Fruit fly (Drosophila melanogaster) whole organism, prepupa: ENCODE measurements around the gene CG18747.

Source experiments
- Blimp-1 ChIP-seq: fragments of 200-800 bp; sonication (Bioruptor generic); optimal IDR thresholded peaks from 3 replicates; lab custom pipeline; 2017; ENCODE audit warnings: missing biosample characterization, missing genetic modification characterization, mild to moderate bottlenecking, moderate library complexity, missing genetic modification reagents
- CG10631 ChIP-seq: fragments of 200-800 bp; sonication (Bioruptor generic); optimal IDR thresholded peaks from 2 replicates; lab custom pipeline; 2016; ENCODE audit warnings: missing biosample characterization, missing genetic modification characterization
- CG10669 ChIP-seq: fragments of 200-800 bp; sonication (Bioruptor generic); optimal IDR thresholded peaks from 3 replicates; lab custom pipeline; 2018; ENCODE audit warnings: missing biosample characterization, mild to moderate bottlenecking, missing genetic modification characterization, moderate library complexity
- CG11762 ChIP-seq: fragments of 200-800 bp; sonication (Bioruptor generic); optimal IDR thresholded peaks from 3 replicates; lab custom pipeline; 2016; ENCODE audit warnings: missing biosample characterization, missing genetic modification characterization; ENCODE audit not compliant: insufficient read depth
- CG11902 ChIP-seq: fragments of 200-800 bp; sonication (Bioruptor generic); optimal IDR thresholded peaks from 3 replicates; lab custom pipeline; 2016; ENCODE audit warnings: missing biosample characterization, missing genetic modification characterization
- CG15336 ChIP-seq: fragments of 200-800 bp; sonication (Bioruptor generic); IDR thresholded peaks from 2 replicates; pipeline ENCODE4 v1.3.6; 2022; ENCODE audit warnings: missing biosample characterization, missing genetic modification characterization
- CG1621 ChIP-seq: fragments of 200-800 bp; sonication (Bioruptor generic); optimal IDR thresholded peaks from 3 replicates; lab custom pipeline; 2018; ENCODE audit warnings: missing biosample characterization, mild to moderate bottlenecking, missing genetic modification characterization
- CG16779 ChIP-seq: fragments of 200-800 bp; sonication (Bioruptor generic); optimal IDR thresholded peaks from 3 replicates; lab custom pipeline; 2017; ENCODE audit warnings: missing biosample characterization, mild to moderate bottlenecking, missing genetic modification characterization
- CG31627 ChIP-seq: fragments of 200-800 bp; sonication (Bioruptor generic); optimal IDR thresholded peaks from 3 replicates; lab custom pipeline; 2016; ENCODE audit warnings: missing biosample characterization, missing genetic modification characterization
- CG32006 ChIP-seq: fragments of 200-800 bp; sonication (Bioruptor generic); optimal IDR thresholded peaks from 3 replicates; lab custom pipeline; 2017; ENCODE audit warnings: missing biosample characterization, mild to moderate bottlenecking, missing genetic modification characterization
- CG3919 ChIP-seq: fragments of 200-800 bp; sonication (Bioruptor generic); optimal IDR thresholded peaks from 3 replicates; lab custom pipeline; 2016; ENCODE audit warnings: missing biosample characterization, missing genetic modification characterization
- CG4318 ChIP-seq: fragments of 200-800 bp; sonication (Bioruptor generic); optimal IDR thresholded peaks from 3 replicates; lab custom pipeline; 2017; ENCODE audit warnings: missing biosample characterization, mild to moderate bottlenecking, missing genetic modification characterization
- CG6276 ChIP-seq: fragments of 200-800 bp; sonication (Bioruptor generic); optimal IDR thresholded peaks from 2 replicates; lab custom pipeline; 2017; ENCODE audit warnings: missing biosample characterization, mild to moderate bottlenecking, missing genetic modification characterization
- CG6808 ChIP-seq: fragments of 200-800 bp; sonication (Bioruptor generic); optimal IDR thresholded peaks from 3 replicates; lab custom pipeline; 2017; ENCODE audit warnings: missing biosample characterization, missing genetic modification characterization, mild to moderate bottlenecking, moderate library complexity, missing genetic modification reagents
- CG6854 ChIP-seq: fragments of 200-800 bp; sonication (Bioruptor generic); optimal IDR thresholded peaks from 2 replicates; lab custom pipeline; 2017; ENCODE audit warnings: missing biosample characterization, mild to moderate bottlenecking, missing genetic modification characterization
- CG7368 ChIP-seq: fragments of 200-800 bp; sonication (Bioruptor generic); optimal IDR thresholded peaks from 3 replicates; lab custom pipeline; 2016; ENCODE audit warnings: missing biosample characterization, missing genetic modification characterization
- CG8119 ChIP-seq: fragments of 200-800 bp; sonication (Bioruptor generic); IDR thresholded peaks from 3 replicates; pipeline ENCODE4 v1.3.6; 2022; ENCODE audit warnings: missing biosample characterization, missing genetic modification characterization
- CG8632 ChIP-seq: fragments of 200-800 bp; sonication (Bioruptor generic); optimal IDR thresholded peaks from 3 replicates; lab custom pipeline; 2016; ENCODE audit warnings: missing biosample characterization, missing genetic modification characterization
- CG9139 ChIP-seq: fragments of 200-800 bp; sonication (Bioruptor generic); optimal IDR thresholded peaks from 3 replicates; lab custom pipeline; 2017; ENCODE audit warnings: missing biosample characterization, mild to moderate bottlenecking, missing genetic modification characterization
- Eip78C ChIP-seq: fragments of 200-800 bp; sonication (Bioruptor generic); peaks from one replicate; lab custom pipeline; 2016; ENCODE audit warnings: missing biosample characterization, missing genetic modification characterization
- Eip93F ChIP-seq: fragments of 200-800 bp; sonication (Bioruptor generic); optimal IDR thresholded peaks from 2 replicates; lab custom pipeline; 2016; ENCODE audit warnings: missing biosample characterization, mild to moderate bottlenecking, missing genetic modification characterization
- Ets96B ChIP-seq: fragments of 200-800 bp; optimal IDR thresholded peaks from 2 replicates; lab custom pipeline; 2019; ENCODE audit warnings: missing biosample characterization, mild to moderate bottlenecking, missing genetic modification characterization, moderate library complexity
- Hr38 ChIP-seq: sonication (Bioruptor generic); optimal IDR thresholded peaks from 2 replicates; lab custom pipeline; 2016; ENCODE audit warnings: missing biosample characterization, missing genetic modification characterization
- Hr39 ChIP-seq: fragments of 200-800 bp; sonication (Bioruptor generic); optimal IDR thresholded peaks from 2 replicates; lab custom pipeline; 2016; ENCODE audit warnings: missing biosample characterization, missing genetic modification characterization
- Hr4 ChIP-seq: fragments of 200-800 bp; sonication (Bioruptor generic); optimal IDR thresholded peaks from 3 replicates; lab custom pipeline; 2016; ENCODE audit warnings: missing biosample characterization, missing genetic modification characterization
- Lpt ChIP-seq: fragments of 200-800 bp; sonication (Bioruptor generic); optimal IDR thresholded peaks from 3 replicates; lab custom pipeline; 2016; ENCODE audit warnings: missing biosample characterization, missing genetic modification characterization
- Smox ChIP-seq: fragments of 200-800 bp; sonication (Bioruptor generic); optimal IDR thresholded peaks from 3 replicates; lab custom pipeline; 2016; ENCODE audit warnings: missing biosample characterization, missing genetic modification characterization
- Sox102F ChIP-seq: fragments of 200-800 bp; sonication (Bioruptor generic); optimal IDR thresholded peaks from 2 replicates; lab custom pipeline; 2016; ENCODE audit warnings: missing biosample characterization, mild to moderate bottlenecking, missing genetic modification characterization
- Sox15 ChIP-seq: fragments of 200-800 bp; sonication (Bioruptor generic); optimal IDR thresholded peaks from 3 replicates; lab custom pipeline; 2016; ENCODE audit warnings: missing biosample characterization, missing genetic modification characterization
- achi ChIP-seq: fragments of 200-800 bp; sonication (Bioruptor generic); optimal IDR thresholded peaks from 3 replicates; lab custom pipeline; 2016; ENCODE audit warnings: missing biosample characterization, missing genetic modification characterization
- acj6 ChIP-seq: fragments of 200-800 bp; sonication (Bioruptor generic); optimal IDR thresholded peaks from 3 replicates; lab custom pipeline; 2016; ENCODE audit warnings: missing biosample characterization, missing genetic modification characterization
- dac ChIP-seq: fragments of 200-800 bp; sonication (Bioruptor generic); optimal IDR thresholded peaks from 2 replicates; lab custom pipeline; 2017; ENCODE audit warnings: missing biosample characterization, mild to moderate bottlenecking, missing genetic modification characterization
- dsx ChIP-seq: fragments of 200-800 bp; optimal IDR thresholded peaks from 3 replicates; lab custom pipeline; 2019; ENCODE audit warnings: missing biosample characterization, mild to moderate bottlenecking, missing genetic modification characterization, moderate library complexity; ENCODE audit not compliant: poor library complexity, severe bottlenecking
- eg ChIP-seq: fragments of 200-800 bp; sonication (Bioruptor generic); IDR thresholded peaks from 3 replicates; pipeline ENCODE4 v1.3.6; 2022; ENCODE audit warnings: missing biosample characterization, missing genetic modification characterization
- fkh ChIP-seq: fragments of 200-800 bp; sonication (Bioruptor generic); optimal IDR thresholded peaks from 3 replicates; lab custom pipeline; 2017; ENCODE audit warnings: missing biosample characterization, mild to moderate bottlenecking, missing genetic modification characterization, moderate library complexity
- net ChIP-seq: fragments of 200-800 bp; sonication (Bioruptor generic); optimal IDR thresholded peaks from 3 replicates; lab custom pipeline; 2016; ENCODE audit warnings: missing biosample characterization, missing genetic modification characterization
- pdm3 ChIP-seq: fragments of 200-800 bp; sonication (Bioruptor generic); optimal IDR thresholded peaks from 3 replicates; lab custom pipeline; 2016; ENCODE audit warnings: missing biosample characterization, missing genetic modification characterization
- spab ChIP-seq: fragments of 200-800 bp; sonication (Bioruptor generic); optimal IDR thresholded peaks from 2 replicates; lab custom pipeline; 2017; ENCODE audit warnings: missing biosample characterization, mild to moderate bottlenecking, missing genetic modification characterization, missing genetic modification reagents
- ss ChIP-seq, 2 experiments: fragments of 200-800 bp; sonication (Bioruptor generic); optimal IDR thresholded peaks; 2 replicates in 1 of 2; 3 replicates in 1 of 2; lab custom pipeline; 2017 to 2018; ENCODE audit warnings: mild to moderate bottlenecking in 2 of 2, missing biosample characterization in 2 of 2, missing genetic modification characterization in 2 of 2, moderate library complexity in 1 of 2
- topi ChIP-seq: fragments of 200-800 bp; sonication (Bioruptor generic); optimal IDR thresholded peaks from 3 replicates; lab custom pipeline; 2016; ENCODE audit warnings: missing biosample characterization, missing genetic modification characterization

CG18747 gene

DNA sequence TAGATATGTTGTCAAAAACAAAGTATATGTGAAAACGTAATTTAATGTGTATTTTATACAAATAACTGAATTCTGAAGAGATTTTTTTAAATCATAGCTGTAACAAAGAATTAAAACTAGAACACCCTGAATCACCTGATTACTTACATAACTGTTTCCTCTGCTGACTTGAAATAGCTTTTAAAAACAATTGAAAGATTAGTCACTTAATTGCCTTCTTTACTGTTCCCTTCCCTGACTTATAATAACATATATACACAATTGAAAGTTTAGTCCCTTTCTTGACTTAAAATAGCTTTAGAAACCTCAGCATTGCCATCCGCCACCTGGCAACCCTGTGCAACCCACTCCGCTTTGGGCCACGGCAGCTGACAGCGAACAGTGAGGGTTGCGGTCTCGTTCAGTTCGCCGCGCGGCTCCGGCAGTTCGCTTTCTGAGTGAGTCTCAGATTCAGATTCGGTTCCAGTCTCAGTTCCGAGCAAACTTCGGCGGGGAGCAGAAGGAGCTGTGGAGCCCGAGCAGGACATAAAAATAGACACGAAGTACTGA, 30.8 kb upstream of the CG18747 start, which contains the start of gene CG34384 (continued):
- TF ChIP-seq CG15336 (GFP tag; lab: Robert Waterston, UW) (no peak), eg (no peak), CG3919 (GFP tag; lab: Kevin White, UChicago) (peak; percentile 56), Sox102F (GFP tag; lab: Kevin White, UChicago) (peak; percentile 5), pdm3 (GFP tag; lab: Kevin White, UChicago) (peak; percentile 41), Lpt (GFP tag; lab: Kevin White, UChicago) (no peak), CG4318 (peak; percentile 3), ss (GFP tag; optimal IDR thresholded peaks at IDR 0.05; lab: Kevin White, UChicago) (peak; percentile 18 to 58)

DNA sequence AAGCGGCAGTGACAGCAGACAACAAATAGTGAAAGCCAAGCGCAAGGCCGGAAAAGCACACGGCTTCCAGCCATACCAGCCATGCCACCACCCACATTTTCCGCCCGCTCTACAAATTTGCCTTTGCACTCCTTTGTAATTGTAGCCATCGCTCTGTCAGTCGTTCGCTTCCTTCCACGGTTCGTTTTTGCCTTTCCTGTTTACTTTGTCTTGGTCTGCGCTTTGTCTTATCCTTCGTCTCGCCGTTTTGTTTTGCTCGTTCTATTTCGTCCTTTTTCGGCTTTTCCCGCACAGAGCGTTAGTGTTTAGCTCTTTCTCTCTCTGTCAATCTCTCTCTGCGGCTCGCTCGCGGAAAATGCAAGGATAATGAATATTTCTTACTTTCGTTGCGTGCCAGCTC, 30.3 kb upstream of the CG18747 start:
- TF ChIP-seq Smox (GFP tag; lab: Kevin White, UChicago): no peak
- TF ChIP-seq acj6 (GFP tag; lab: Kevin White, UChicago): no peak
- no peak for TF ChIP-seq topi
- TF ChIP-seq CG1621: no peak
- no peak for TF ChIP-seq fkh (GFP tag; lab: Kevin White, UChicago)
- TF ChIP-seq CG10669 (GFP tag; lab: Kevin White, UChicago): no peak
- no peak for TF ChIP-seq CG11902 (GFP tag; lab: Kevin White, UChicago)
- TF ChIP-seq CG31627 (GFP tag; lab: Kevin White, UChicago): no peak
- no peak for TF ChIP-seq achi (GFP tag; lab: Kevin White, UChicago)

DNA sequence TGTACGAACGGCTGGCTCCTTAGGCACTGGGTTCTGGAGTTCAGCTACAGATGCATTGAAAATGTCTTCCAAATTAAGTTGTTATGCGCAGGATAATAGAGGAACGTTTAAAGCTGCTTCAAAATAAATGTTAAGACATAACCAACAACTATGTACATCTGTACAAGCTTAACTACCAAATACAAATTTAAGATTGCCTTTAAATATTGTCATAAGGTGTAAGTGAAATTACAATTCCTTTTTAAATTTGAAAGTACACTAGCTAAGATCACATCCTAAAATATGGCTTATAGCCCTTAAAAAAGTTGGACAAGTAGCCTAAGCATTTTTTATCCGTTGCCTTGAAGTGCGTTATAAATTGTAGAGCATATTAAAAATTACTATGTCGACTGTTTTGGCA, 28.3 kb upstream of the CG18747 start, which contains the start of gene CG31473:
Gene CG31473 (plus strand): TSS at position 301 of the 400 bp plus-strand sequence.
- TF ChIP-seq CG6854: no peak
- TF ChIP-seq dac (GFP tag; lab: Kevin White, UChicago): no peak
- TF ChIP-seq Hr4 (GFP tag; lab: Kevin White, UChicago): no peak
- TF ChIP-seq CG11762 (GFP tag; lab: Kevin White, UChicago): no peak
- no peak for TF ChIP-seq CG32006 (GFP tag; lab: Kevin White, UChicago)
- no peak for TF ChIP-seq spab (GFP tag; lab: Kevin White, UChicago)
- TF ChIP-seq net (GFP tag; lab: Kevin White, UChicago): no peak
- TF ChIP-seq CG10631: no peak
- no peak for TF ChIP-seq Sox15 (GFP tag; lab: Kevin White, UChicago)
- TF ChIP-seq Hr39: no peak
- no peak for TF ChIP-seq Sox102F (GFP tag; lab: Kevin White, UChicago)
- TF ChIP-seq dsx (GFP tag; lab: Kevin White, UChicago): no peak
- no peak for TF ChIP-seq Hr38 (GFP tag; lab: Kevin White, UChicago)
- TF ChIP-seq CG15336 (GFP tag; lab: Robert Waterston, UW): no peak
- TF ChIP-seq CG6808: no peak
- TF ChIP-seq CG8119 (GFP tag; lab: Robert Waterston, UW): no peak
- no peak for TF ChIP-seq CG16779
- TF ChIP-seq CG8632 (GFP tag; lab: Kevin White, UChicago): no peak

- peak; percentile 73 for TF ChIP-seq CG10631
- peak; percentile 51 for TF ChIP-seq CG1621
- TF ChIP-seq fkh (GFP tag; lab: Kevin White, UChicago): peak; percentile 88
- peak; percentile 95 for TF ChIP-seq Hr39
- TF ChIP-seq dac (GFP tag; lab: Kevin White, UChicago): peak; percentile 83
- TF ChIP-seq CG6276 (GFP tag; lab: Kevin White, UChicago): no peak
- TF ChIP-seq Blimp-1 (GFP tag; lab: Kevin White, UChicago): peak; percentile 36
- TF ChIP-seq Smox (GFP tag; lab: Kevin White, UChicago): peak; percentile 79
- peak; percentile 18 for TF ChIP-seq CG16779
- no peak for TF ChIP-seq CG9139 (GFP tag; lab: Kevin White, UChicago)
- TF ChIP-seq Eip93F: no peak
- TF ChIP-seq Ets96B (tag; lab: Kevin White, UChicago): no peak
- peak; percentile 97 for TF ChIP-seq CG31627 (GFP tag; lab: Kevin White, UChicago)
- TF ChIP-seq CG6808: peak; percentile 50
- peak; percentile 11 for TF ChIP-seq spab (GFP tag; lab: Kevin White, UChicago)
- TF ChIP-seq Lpt (GFP tag; lab: Kevin White, UChicago): peak; percentile 41
- peak; percentile 63 for TF ChIP-seq CG7368 (GFP tag; lab: Kevin White, UChicago)
- TF ChIP-seq Sox102F (GFP tag; lab: Kevin White, UChicago): peak; percentile 61
- TF ChIP-seq CG4318: peak; percentile 52
- TF ChIP-seq CG11762 (GFP tag; lab: Kevin White, UChicago): peak; percentile 29
- TF ChIP-seq ss (GFP tag; optimal IDR thresholded peaks at IDR 0.05; lab: Kevin White, UChicago): no peak
- TF ChIP-seq Eip78C (GFP tag; lab: Kevin White, UChicago): peak; percentile 91
- TF ChIP-seq CG15336 (GFP tag; lab: Robert Waterston, UW): no peak
- TF ChIP-seq eg: peak; percentile 56; the same call in 2 of the 3 replicates
Observed at dm6 chr3R:7809662-7810621, 26.7 kb upstream of the CG18747 start, which contains the start of the genes CG2993 and sgll. CG2993 (minus strand) TSS chr3R:7810014. sgll (plus strand) TSS chr3R:7810532.
